Worm (Caenorhabditis elegans): ENCODE data around the gene swsn-7.

ce11 chrII:7986928-7987327, 40.6 kb downstream of the swsn-7 start:
- TF ChIP-seq F57C9.4 (tag; optimal IDR thresholded peaks at IDR 0.05) (no peak), K12H6.12 (tag; optimal IDR thresholded peaks at IDR 0.05) (no peak), snpc-4 (GFP tag; optimal IDR thresholded peaks at IDR 0.05) (no peak), snpc-4 (tag; optimal IDR thresholded peaks at IDR 0.05) (no peak), repo-1 (tag; optimal IDR thresholded peaks at IDR 0.05) (no peak), unc-62 (GFP tag; optimal IDR thresholded peaks at IDR 0.05) (no peak), lag-1 (GFP tag; IDR thresholded peaks at IDR 0.05) (no peak), tlf-1 (GFP tag; optimal IDR thresholded peaks at IDR 0.05) (no peak)
